Fruit fly (Drosophila melanogaster) Kc167 (cell line): ENCODE results near the gene ihog.

Experiments
- Myc ChIP-seq: fragments of >200 bp; optimal IDR thresholded peaks from 2 replicates; lab custom pipeline; 2017; ENCODE audit warnings: missing external identifiers
- Sin3A ChIP-seq: fragments of >200 bp; optimal IDR thresholded peaks from 2 replicates; lab custom pipeline; 2018; ENCODE audit warnings: missing external identifiers
- h ChIP-seq: fragments of >200 bp; optimal IDR thresholded peaks from 3 replicates; lab custom pipeline; 2018; ENCODE audit warnings: missing external identifiers
- insv ChIP-seq: fragments of >200 bp; optimal IDR thresholded peaks from 3 replicates; lab custom pipeline; 2018; ENCODE audit warnings: missing external identifiers
- psq ChIP-seq: fragments of >200 bp; optimal IDR thresholded peaks from 2 replicates; lab custom pipeline; 2017; ENCODE audit warnings: missing external identifiers
- ttk ChIP-seq: sonication (Bioruptor generic); optimal IDR thresholded peaks from 2 replicates; lab custom pipeline; 2017; ENCODE audit warnings: missing external identifiers

ihog gene

DNA sequence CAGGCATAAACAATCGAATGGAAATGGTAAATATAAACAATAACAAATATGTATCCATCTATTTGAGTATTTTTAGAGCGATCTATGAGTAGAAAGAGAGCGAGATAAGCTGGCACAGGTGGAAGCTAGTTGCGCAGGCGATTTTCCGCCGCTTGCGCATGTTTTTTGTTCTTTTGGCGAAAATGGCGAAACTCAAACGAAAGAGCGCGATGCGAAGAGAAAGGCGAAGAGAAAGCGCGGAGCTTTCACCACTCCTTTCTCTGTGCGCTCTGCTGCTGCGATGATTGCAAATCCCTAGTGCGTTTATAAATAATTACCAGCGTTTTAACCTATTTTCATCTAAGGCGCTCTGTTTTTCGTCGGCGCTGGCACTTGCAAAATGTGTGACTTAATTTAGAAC lies 6.9 kb downstream of the ihog start:
- no peak for TF ChIP-seq Sin3A (lab: Kevin White, UChicago)
- no peak for TF ChIP-seq h (lab: Kevin White, UChicago)
- TF ChIP-seq psq (lab: Kevin White, UChicago), result no peak
- no peak for TF ChIP-seq insv (lab: Kevin White, UChicago)
- TF ChIP-seq Myc (lab: Kevin White, UChicago), result no peak
- TF ChIP-seq ttk (lab: Kevin White, UChicago), result no peak

DNA sequence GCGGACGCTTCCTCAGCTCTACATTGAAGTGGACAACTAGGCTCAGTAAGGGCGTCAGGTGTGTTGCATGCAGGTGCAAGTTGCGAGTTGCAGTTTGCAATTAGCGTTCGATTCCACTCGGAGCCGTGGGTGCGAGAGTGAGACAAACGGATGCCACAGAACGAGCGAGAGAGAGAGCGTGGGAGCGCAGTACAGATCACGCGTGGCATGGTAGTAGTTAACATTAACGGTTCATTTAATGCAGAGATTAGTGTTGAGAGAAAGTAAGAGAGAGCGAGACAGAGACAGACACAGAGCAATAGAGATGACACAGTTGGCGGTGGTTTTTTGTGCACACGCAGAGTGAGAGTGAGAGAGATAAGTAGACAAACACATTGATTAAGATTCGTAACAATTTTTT lies 8.9 kb downstream of the ihog start:
- no peak for TF ChIP-seq Sin3A (lab: Kevin White, UChicago)
- no peak for TF ChIP-seq h (lab: Kevin White, UChicago)
- no peak for TF ChIP-seq insv (lab: Kevin White, UChicago)
- no peak for TF ChIP-seq psq (lab: Kevin White, UChicago)
- no peak for TF ChIP-seq Myc (lab: Kevin White, UChicago)
- no peak for TF ChIP-seq ttk (lab: Kevin White, UChicago)

DNA sequence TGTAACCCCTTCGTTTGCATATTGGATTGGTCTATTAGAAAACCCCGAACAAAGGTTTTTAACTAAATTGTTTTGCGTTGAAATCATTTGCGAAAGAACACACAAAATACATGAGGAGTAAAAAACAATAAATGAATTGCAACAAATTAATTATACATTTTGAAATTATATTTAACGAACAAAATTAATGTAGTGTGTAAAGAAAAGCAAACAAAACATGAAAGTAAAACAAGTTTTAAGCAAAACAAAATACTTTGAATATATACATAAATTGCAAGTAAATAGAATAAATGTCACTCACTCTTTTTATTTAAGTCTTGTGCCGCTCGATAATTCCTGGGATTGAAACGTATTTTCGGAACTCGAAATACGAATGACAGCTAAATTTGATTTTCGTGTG lies 16.8 kb downstream of the ihog start, which contains the start of gene CG43232:
Gene CG43232 (plus strand): TSS at position 301 of the 400 bp plus-strand sequence.
- TF ChIP-seq insv (lab: Kevin White, UChicago) (no peak), psq (lab: Kevin White, UChicago) (no peak), Sin3A (lab: Kevin White, UChicago) (no peak)

DNA sequence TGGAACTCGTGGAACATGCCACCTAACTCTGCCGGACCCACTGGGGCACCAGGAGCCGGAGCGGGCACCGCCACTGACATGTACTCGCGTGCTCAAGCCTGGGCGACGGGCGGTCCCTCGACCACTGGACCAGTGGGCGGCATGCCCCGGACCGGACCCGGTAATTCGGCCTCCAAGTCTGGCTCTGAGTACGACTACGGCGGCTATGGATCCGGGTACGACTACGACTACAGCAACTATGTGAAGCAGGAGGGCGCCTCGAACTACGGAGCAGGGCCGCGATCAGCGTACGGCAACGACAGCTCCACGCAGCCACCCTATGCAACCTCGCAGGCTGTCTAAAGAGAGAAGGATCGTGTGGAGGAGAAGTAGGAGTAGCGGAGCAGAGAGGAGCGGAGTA lies 23.5 kb downstream of the ihog start:
- TF ChIP-seq ttk (lab: Kevin White, UChicago) (no peak), insv (lab: Kevin White, UChicago) (no peak), Sin3A (lab: Kevin White, UChicago) (no peak), psq (lab: Kevin White, UChicago) (no peak), h (lab: Kevin White, UChicago) (no peak), Myc (lab: Kevin White, UChicago) (no peak)

DNA sequence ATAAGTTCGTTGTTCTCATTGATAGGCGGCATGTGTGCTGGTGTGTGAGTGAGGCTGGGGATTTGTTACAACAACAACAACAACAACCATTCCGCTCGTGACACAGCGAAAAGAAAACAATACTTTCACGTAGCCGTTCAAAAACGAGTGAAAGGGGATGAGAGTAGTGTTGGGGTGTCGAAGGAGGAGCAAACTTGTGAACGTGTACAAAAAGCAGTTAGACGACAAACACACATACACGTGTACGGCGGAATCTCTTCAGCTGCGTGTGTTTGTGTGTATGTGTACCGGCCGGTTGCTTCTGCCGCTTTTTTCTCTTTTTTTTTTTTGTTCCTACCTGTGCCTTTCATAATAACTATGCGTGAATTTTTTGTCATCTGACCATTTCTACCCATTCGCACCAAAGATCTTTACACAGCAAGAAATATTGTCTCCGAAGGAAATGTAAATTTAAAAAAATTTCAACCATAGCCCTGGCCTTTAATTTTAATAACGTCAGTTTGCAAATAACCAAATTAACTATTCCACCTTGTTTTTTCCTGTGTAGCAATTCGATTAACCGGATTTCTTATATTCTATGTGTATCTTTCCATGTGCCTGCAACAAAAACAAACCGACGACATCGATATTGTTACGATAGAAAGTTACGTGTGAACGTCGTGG lies 26.4 kb downstream of the ihog start:
- TF ChIP-seq ttk (lab: Kevin White, UChicago) (no peak), Myc (lab: Kevin White, UChicago) (no peak), Sin3A (lab: Kevin White, UChicago) (no peak), insv (lab: Kevin White, UChicago) (no peak), psq (lab: Kevin White, UChicago) (no peak), h (lab: Kevin White, UChicago) (no peak)

DNA sequence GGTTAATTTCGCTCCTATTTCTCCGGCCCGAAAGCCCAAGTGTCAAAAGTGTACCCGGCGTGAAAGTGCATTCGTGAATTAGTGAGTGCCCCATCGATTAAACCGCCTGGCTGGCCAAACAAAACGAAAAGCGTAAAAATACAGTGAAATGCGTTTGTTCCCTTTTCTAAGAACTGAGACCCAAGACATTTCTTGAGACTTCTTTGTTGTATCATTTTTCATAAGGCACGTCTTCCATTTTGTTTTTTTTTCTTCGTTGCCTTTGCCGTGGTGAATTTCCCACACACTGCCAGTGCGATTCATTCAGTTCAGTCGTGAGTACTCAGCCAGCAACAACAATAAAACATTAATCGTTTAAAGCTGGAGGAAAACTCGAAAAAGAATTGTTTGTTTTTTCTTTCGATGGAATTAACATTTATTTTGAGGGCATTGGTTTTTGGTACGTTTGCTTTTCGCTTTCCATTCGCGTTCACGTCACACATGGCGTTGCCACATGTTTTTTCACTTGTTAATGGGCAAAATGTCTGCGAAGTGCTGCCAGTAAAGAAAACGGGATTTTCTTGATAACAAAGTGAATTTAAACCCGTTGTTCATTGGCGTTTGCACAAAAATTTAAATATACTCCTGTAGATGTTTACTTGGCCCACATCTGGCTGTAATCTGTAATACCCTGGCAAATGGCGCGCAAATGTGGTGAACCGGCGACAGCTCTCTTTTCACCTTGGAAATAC lies 27.1 kb downstream of the ihog start:
- TF ChIP-seq ttk (lab: Kevin White, UChicago) (no peak), Myc (lab: Kevin White, UChicago) (no peak), h (lab: Kevin White, UChicago) (no peak)

DNA sequence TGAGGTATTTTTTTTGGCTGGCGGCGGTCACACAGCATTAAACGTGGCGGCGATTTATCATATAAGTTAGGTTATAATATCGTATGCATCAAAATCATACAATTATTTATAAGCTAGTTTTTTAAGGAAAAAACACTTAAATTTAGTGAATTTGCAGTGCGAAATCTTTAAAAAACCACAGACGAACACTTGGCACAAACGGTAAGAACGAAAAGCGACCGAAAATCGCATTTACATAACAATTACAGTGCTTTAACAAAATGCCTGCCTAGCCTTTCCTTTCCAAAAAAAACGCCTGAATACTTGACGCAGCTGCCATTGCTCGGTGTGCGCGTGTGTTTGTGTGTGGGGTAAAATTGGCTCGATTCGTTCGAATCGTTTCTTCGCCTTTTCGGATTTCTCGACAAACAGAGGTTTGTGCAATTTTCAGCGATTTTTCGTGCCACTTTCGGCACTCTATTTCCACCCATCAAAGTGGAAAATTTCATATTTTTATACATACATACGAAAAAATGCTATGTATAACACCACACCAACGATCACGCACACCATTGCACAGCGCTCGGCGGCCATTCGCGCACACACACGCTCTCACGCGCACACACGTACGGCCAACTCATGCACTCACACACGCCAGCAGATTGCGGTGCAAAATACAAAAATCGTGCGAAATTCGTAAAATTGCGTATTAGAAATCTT lies 27.8 kb downstream of the ihog start, which contains the start of gene Hrb27C:
Gene Hrb27C (plus strand): TSS at position 44 of the 699 bp plus-strand sequence.
- TF ChIP-seq Sin3A (lab: Kevin White, UChicago), result no peak
- TF ChIP-seq Myc (lab: Kevin White, UChicago), result no peak
- TF ChIP-seq insv (lab: Kevin White, UChicago), result no peak
- TF ChIP-seq psq (lab: Kevin White, UChicago), result no peak
- no peak for TF ChIP-seq ttk (lab: Kevin White, UChicago)
- TF ChIP-seq h (lab: Kevin White, UChicago), result no peak

DNA sequence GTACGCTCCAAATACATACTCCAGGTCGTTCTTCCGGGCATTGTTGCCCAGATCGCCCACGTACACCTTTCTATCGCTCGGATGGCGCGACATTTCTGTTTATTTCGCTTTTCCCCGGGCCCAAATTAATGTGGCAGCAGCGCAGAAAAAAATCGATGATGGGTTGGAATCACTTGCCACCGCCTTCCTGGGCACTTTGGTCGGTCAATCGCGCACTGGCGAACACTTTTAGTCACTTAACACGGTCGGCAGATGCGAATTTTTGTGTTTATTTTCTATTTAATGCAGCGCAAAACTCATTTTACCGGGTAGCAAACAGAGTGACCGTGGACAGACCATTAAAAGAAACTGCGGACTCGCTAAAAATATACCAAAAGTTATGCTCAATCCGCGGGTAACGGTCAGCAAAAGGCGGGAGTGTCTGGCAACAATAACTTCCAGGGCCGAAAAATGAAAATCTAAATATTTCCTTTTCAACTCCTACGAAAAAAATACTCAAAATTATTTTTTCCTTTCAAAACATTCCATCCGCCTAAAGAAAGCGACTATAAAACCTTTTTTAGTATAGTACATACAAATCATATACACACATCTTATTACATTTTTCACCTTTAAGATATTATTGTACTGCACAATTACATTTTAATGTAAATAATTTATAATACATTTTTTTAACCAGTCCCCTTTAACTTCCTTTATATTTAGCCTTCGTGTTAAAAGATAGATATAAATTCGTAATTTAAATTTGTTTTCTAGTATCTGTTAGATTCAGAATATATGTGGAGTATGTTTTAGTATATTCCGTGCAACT lies 28.6 kb downstream of the ihog start, which contains the start of gene x16:
Gene x16 (minus strand): TSS at position 361 of the 811 bp plus-strand sequence.
- TF ChIP-seq Sin3A (lab: Kevin White, UChicago) (no peak), ttk (lab: Kevin White, UChicago) (no peak), insv (lab: Kevin White, UChicago) (no peak), Myc (lab: Kevin White, UChicago) (no peak), h (lab: Kevin White, UChicago) (no peak), psq (lab: Kevin White, UChicago) (no peak)

DNA sequence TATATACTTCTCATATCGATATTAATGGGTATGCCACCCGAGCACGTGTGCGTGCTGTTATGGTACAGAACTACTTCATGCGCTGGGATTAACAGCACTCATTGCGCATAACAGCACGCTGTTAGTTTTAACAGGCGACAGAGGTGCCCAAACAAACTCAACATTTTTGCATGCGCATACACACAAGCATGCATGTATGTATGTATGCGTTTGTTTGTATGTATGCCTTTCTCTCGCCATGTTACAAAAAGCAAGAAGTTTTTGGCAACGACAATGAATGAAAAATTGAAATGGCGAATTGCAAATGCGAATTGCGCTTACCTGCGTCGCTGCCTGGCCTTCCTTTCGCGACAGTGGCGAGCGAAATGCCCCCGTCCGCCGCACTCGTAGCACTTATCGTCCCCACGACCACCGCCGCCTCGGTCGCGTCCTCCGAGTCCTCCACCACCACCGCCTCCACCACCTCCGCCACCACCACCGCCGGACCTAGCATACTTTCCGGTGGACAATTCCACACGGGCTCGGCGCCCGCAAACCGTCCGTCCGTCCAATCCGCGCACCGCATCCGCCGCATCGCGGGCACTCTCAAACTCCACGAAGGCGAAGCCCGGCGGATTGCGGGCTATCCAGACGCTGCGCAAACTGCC lies 29.3 kb downstream of the ihog start:
- no peak for TF ChIP-seq insv (lab: Kevin White, UChicago)
- TF ChIP-seq ttk (lab: Kevin White, UChicago), result no peak
- TF ChIP-seq Myc (lab: Kevin White, UChicago), result no peak
- TF ChIP-seq h (lab: Kevin White, UChicago), result no peak
- no peak for TF ChIP-seq Sin3A (lab: Kevin White, UChicago)
- TF ChIP-seq psq (lab: Kevin White, UChicago), result no peak
